Worm (Caenorhabditis elegans): ENCODE results near the gene ndx-9.

- no peak for TF ChIP-seq fax-1 (tag; optimal IDR thresholded peaks at IDR 0.05)
- no peak for TF ChIP-seq hlh-6 (tag; optimal IDR thresholded peaks at IDR 0.05)
- no peak for TF ChIP-seq ama-1 (optimal IDR thresholded peaks at IDR 0.05)
Measured at ce11 chrIV:11011920-11012319, at the start of gene ndx-9.

Measured in whole organism, late embryonic.